Worm (Caenorhabditis elegans): ENCODE results near the gene mdt-29.

ce11 chrIII:13733833-13734232, 39.1 kb upstream of the mdt-29 start:
- TF ChIP-seq unc-39 (tag; optimal IDR thresholded peaks at IDR 0.05): no peak
- no peak for TF ChIP-seq R02D3.7 (tag; optimal IDR thresholded peaks at IDR 0.05)
- TF ChIP-seq elt-1 (tag; optimal IDR thresholded peaks at IDR 0.05): no peak
- TF ChIP-seq unc-62 (GFP tag; optimal IDR thresholded peaks at IDR 0.05): no peak
- no peak for TF ChIP-seq tbx-2 (tag; optimal IDR thresholded peaks at IDR 0.05)

All from whole organism, L3 larva.